Fruit fly (Drosophila melanogaster) whole organism, prepupa: ENCODE data around the gene ksh.

Source experiments
- Blimp-1 ChIP-seq: fragments of 200-800 bp; sonication (Bioruptor generic); optimal IDR thresholded peaks from 3 replicates; lab custom pipeline; 2017; ENCODE audit warnings: missing biosample characterization, missing genetic modification characterization, mild to moderate bottlenecking, moderate library complexity, missing genetic modification reagents
- CG10669 ChIP-seq: fragments of 200-800 bp; sonication (Bioruptor generic); optimal IDR thresholded peaks from 3 replicates; lab custom pipeline; 2018; ENCODE audit warnings: missing biosample characterization, mild to moderate bottlenecking, missing genetic modification characterization, moderate library complexity
- CG11294 ChIP-seq: fragments of 200-800 bp; sonication (Bioruptor generic); IDR thresholded peaks from 2 replicates; pipeline ENCODE4 v1.3.6; 2022; ENCODE audit warnings: missing biosample characterization, missing genetic modification characterization
- CG11902 ChIP-seq: fragments of 200-800 bp; sonication (Bioruptor generic); optimal IDR thresholded peaks from 3 replicates; lab custom pipeline; 2016; ENCODE audit warnings: missing biosample characterization, missing genetic modification characterization
- CG15336 ChIP-seq: fragments of 200-800 bp; sonication (Bioruptor generic); IDR thresholded peaks from 2 replicates; pipeline ENCODE4 v1.3.6; 2022; ENCODE audit warnings: missing biosample characterization, missing genetic modification characterization
- CG1621 ChIP-seq: fragments of 200-800 bp; sonication (Bioruptor generic); optimal IDR thresholded peaks from 3 replicates; lab custom pipeline; 2018; ENCODE audit warnings: missing biosample characterization, mild to moderate bottlenecking, missing genetic modification characterization
- CG16779 ChIP-seq: fragments of 200-800 bp; sonication (Bioruptor generic); optimal IDR thresholded peaks from 3 replicates; lab custom pipeline; 2017; ENCODE audit warnings: missing biosample characterization, mild to moderate bottlenecking, missing genetic modification characterization
- CG3032 ChIP-seq: fragments of 200-800 bp; optimal IDR thresholded peaks from 2 replicates; lab custom pipeline; 2019; ENCODE audit warnings: missing biosample characterization, mild to moderate bottlenecking, missing genetic modification characterization, moderate library complexity
- CG31627 ChIP-seq: fragments of 200-800 bp; sonication (Bioruptor generic); optimal IDR thresholded peaks from 3 replicates; lab custom pipeline; 2016; ENCODE audit warnings: missing biosample characterization, missing genetic modification characterization
- CG34406 ChIP-seq: fragments of 200-800 bp; sonication (Bioruptor generic); optimal IDR thresholded peaks from 3 replicates; lab custom pipeline; 2016; ENCODE audit warnings: missing biosample characterization, missing genetic modification characterization
- CG3919 ChIP-seq: fragments of 200-800 bp; sonication (Bioruptor generic); optimal IDR thresholded peaks from 3 replicates; lab custom pipeline; 2016; ENCODE audit warnings: missing biosample characterization, missing genetic modification characterization
- CG6163 ChIP-seq: fragments of 200-800 bp; sonication (Bioruptor generic); IDR thresholded peaks from 3 replicates; pipeline ENCODE4 v1.3.6; 2022; ENCODE audit warnings: missing biosample characterization, missing genetic modification characterization
- CG6276 ChIP-seq: fragments of 200-800 bp; sonication (Bioruptor generic); optimal IDR thresholded peaks from 2 replicates; lab custom pipeline; 2017; ENCODE audit warnings: missing biosample characterization, mild to moderate bottlenecking, missing genetic modification characterization
- CG6792 ChIP-seq: fragments of 200-800 bp; sonication (Bioruptor generic); optimal IDR thresholded peaks from 3 replicates; lab custom pipeline; 2016; ENCODE audit warnings: missing biosample characterization, missing genetic modification characterization
- CG6808 ChIP-seq: fragments of 200-800 bp; sonication (Bioruptor generic); optimal IDR thresholded peaks from 3 replicates; lab custom pipeline; 2017; ENCODE audit warnings: missing biosample characterization, missing genetic modification characterization, mild to moderate bottlenecking, moderate library complexity, missing genetic modification reagents
- CG6854 ChIP-seq: fragments of 200-800 bp; sonication (Bioruptor generic); optimal IDR thresholded peaks from 2 replicates; lab custom pipeline; 2017; ENCODE audit warnings: missing biosample characterization, mild to moderate bottlenecking, missing genetic modification characterization
- CG7368 ChIP-seq: fragments of 200-800 bp; sonication (Bioruptor generic); optimal IDR thresholded peaks from 3 replicates; lab custom pipeline; 2016; ENCODE audit warnings: missing biosample characterization, missing genetic modification characterization
- CG8119 ChIP-seq: fragments of 200-800 bp; sonication (Bioruptor generic); IDR thresholded peaks from 3 replicates; pipeline ENCODE4 v1.3.6; 2022; ENCODE audit warnings: missing biosample characterization, missing genetic modification characterization
- CG9139 ChIP-seq: fragments of 200-800 bp; sonication (Bioruptor generic); optimal IDR thresholded peaks from 3 replicates; lab custom pipeline; 2017; ENCODE audit warnings: missing biosample characterization, mild to moderate bottlenecking, missing genetic modification characterization
- Eip75B ChIP-seq: fragments of 200-800 bp; sonication (Bioruptor generic); optimal IDR thresholded peaks from 3 replicates; lab custom pipeline; 2016; ENCODE audit warnings: missing biosample characterization, missing genetic modification characterization
- Eip78C ChIP-seq: fragments of 200-800 bp; sonication (Bioruptor generic); peaks from one replicate; lab custom pipeline; 2016; ENCODE audit warnings: missing biosample characterization, missing genetic modification characterization
- Eip93F ChIP-seq: fragments of 200-800 bp; sonication (Bioruptor generic); optimal IDR thresholded peaks from 2 replicates; lab custom pipeline; 2016; ENCODE audit warnings: missing biosample characterization, mild to moderate bottlenecking, missing genetic modification characterization
- Ets21C ChIP-seq: fragments of 200-800 bp; sonication (Bioruptor generic); optimal IDR thresholded peaks from 3 replicates; lab custom pipeline; 2016; ENCODE audit warnings: missing biosample characterization, missing genetic modification characterization
- Ets96B ChIP-seq: fragments of 200-800 bp; optimal IDR thresholded peaks from 2 replicates; lab custom pipeline; 2019; ENCODE audit warnings: missing biosample characterization, mild to moderate bottlenecking, missing genetic modification characterization, moderate library complexity
- Gug ChIP-seq: fragments of 200-800 bp; sonication (Bioruptor generic); IDR thresholded peaks from 2 replicates; pipeline ENCODE4 v1.3.6; 2022; ENCODE audit warnings: missing biosample characterization, missing genetic modification characterization
- Hr39 ChIP-seq: fragments of 200-800 bp; sonication (Bioruptor generic); optimal IDR thresholded peaks from 2 replicates; lab custom pipeline; 2016; ENCODE audit warnings: missing biosample characterization, missing genetic modification characterization
- Hr4 ChIP-seq: fragments of 200-800 bp; sonication (Bioruptor generic); optimal IDR thresholded peaks from 3 replicates; lab custom pipeline; 2016; ENCODE audit warnings: missing biosample characterization, missing genetic modification characterization
- Lpt ChIP-seq: fragments of 200-800 bp; sonication (Bioruptor generic); optimal IDR thresholded peaks from 3 replicates; lab custom pipeline; 2016; ENCODE audit warnings: missing biosample characterization, missing genetic modification characterization
- Smox ChIP-seq: fragments of 200-800 bp; sonication (Bioruptor generic); optimal IDR thresholded peaks from 3 replicates; lab custom pipeline; 2016; ENCODE audit warnings: missing biosample characterization, missing genetic modification characterization
- Sox102F ChIP-seq: fragments of 200-800 bp; sonication (Bioruptor generic); optimal IDR thresholded peaks from 2 replicates; lab custom pipeline; 2016; ENCODE audit warnings: missing biosample characterization, mild to moderate bottlenecking, missing genetic modification characterization
- acj6 ChIP-seq: fragments of 200-800 bp; sonication (Bioruptor generic); optimal IDR thresholded peaks from 3 replicates; lab custom pipeline; 2016; ENCODE audit warnings: missing biosample characterization, missing genetic modification characterization
- dac ChIP-seq: fragments of 200-800 bp; sonication (Bioruptor generic); optimal IDR thresholded peaks from 2 replicates; lab custom pipeline; 2017; ENCODE audit warnings: missing biosample characterization, mild to moderate bottlenecking, missing genetic modification characterization
- dsx ChIP-seq: fragments of 200-800 bp; optimal IDR thresholded peaks from 3 replicates; lab custom pipeline; 2019; ENCODE audit warnings: missing biosample characterization, mild to moderate bottlenecking, missing genetic modification characterization, moderate library complexity; ENCODE audit not compliant: poor library complexity, severe bottlenecking
- eg ChIP-seq: fragments of 200-800 bp; sonication (Bioruptor generic); IDR thresholded peaks from 3 replicates; pipeline ENCODE4 v1.3.6; 2022; ENCODE audit warnings: missing biosample characterization, missing genetic modification characterization
- esn ChIP-seq: fragments of 200-800 bp; sonication (Bioruptor generic); optimal IDR thresholded peaks from 2 replicates; lab custom pipeline; 2016; ENCODE audit warnings: missing biosample characterization, mild to moderate bottlenecking, missing genetic modification characterization, moderate library complexity
- fd59A ChIP-seq: fragments of 200-800 bp; sonication (Bioruptor generic); optimal IDR thresholded peaks from 2 replicates; lab custom pipeline; 2017; ENCODE audit warnings: missing biosample characterization, mild to moderate bottlenecking, missing genetic modification characterization, missing genetic modification reagents
- salr ChIP-seq, 2 experiments: fragments of 200-800 bp; sonication (Bioruptor generic); optimal IDR thresholded peaks; 3 replicates each; lab custom pipeline; 2016 to 2018; ENCODE audit warnings: missing biosample characterization in 2 of 2, missing genetic modification characterization in 2 of 2, mild to moderate bottlenecking in 1 of 2
- ss ChIP-seq, 2 experiments: fragments of 200-800 bp; sonication (Bioruptor generic); optimal IDR thresholded peaks; 2 replicates in 1 of 2; 3 replicates in 1 of 2; lab custom pipeline; 2017 to 2018; ENCODE audit warnings: mild to moderate bottlenecking in 2 of 2, missing biosample characterization in 2 of 2, missing genetic modification characterization in 2 of 2, moderate library complexity in 1 of 2
- svp ChIP-seq: fragments of 200-800 bp; sonication (Bioruptor generic); peaks from one replicate; lab custom pipeline; 2016; ENCODE audit warnings: missing biosample characterization, missing genetic modification characterization
- topi ChIP-seq: fragments of 200-800 bp; sonication (Bioruptor generic); optimal IDR thresholded peaks from 3 replicates; lab custom pipeline; 2016; ENCODE audit warnings: missing biosample characterization, missing genetic modification characterization
- vri ChIP-seq: fragments of 200-800 bp; sonication (Bioruptor generic); optimal IDR thresholded peaks from 3 replicates; lab custom pipeline; 2016; ENCODE audit warnings: missing biosample characterization, mild to moderate bottlenecking, missing genetic modification characterization

The ksh gene

DNA sequence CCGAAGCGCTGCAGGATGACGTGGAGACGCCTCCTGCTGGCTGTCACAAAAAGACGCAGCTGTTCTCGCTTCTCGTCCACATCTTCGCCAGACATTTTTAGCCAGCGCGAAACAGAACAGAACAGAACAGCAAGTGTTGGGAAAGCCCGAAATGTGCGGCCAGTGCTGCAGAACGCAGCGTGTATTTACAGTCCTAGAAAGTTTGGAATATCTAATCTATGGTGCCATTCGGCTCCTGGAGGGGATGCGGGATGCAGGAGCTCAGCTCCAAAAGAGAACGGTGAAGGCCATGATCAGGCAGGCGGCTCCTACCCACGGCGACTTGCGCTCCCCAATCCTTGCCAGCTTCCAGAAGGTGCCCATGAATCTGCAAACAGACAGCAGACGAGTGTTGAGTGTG, 507 bp downstream of the ksh start, which contains the start of gene CG12204 (continued):
- peak; percentile 35 for TF ChIP-seq topi (GFP tag; lab: Kevin White, UChicago)
- TF ChIP-seq dsx: no peak
- TF ChIP-seq vri (GFP tag; lab: Kevin White, UChicago): no peak
- no peak for TF ChIP-seq CG6163 (GFP tag; lab: Robert Waterston, UW)
- no peak for TF ChIP-seq svp (GFP tag; lab: Kevin White, UChicago)
- no peak for TF ChIP-seq CG11902 (GFP tag; lab: Kevin White, UChicago)
- TF ChIP-seq Eip78C: peak; percentile 65
- no peak for TF ChIP-seq CG8119
- no peak for TF ChIP-seq Eip93F
- no peak for TF ChIP-seq Hr39
- no peak for TF ChIP-seq Ets96B
- no peak for TF ChIP-seq dac (GFP tag; lab: Kevin White, UChicago)
- no peak for TF ChIP-seq eg (GFP tag; lab: Robert Waterston, UW)
- peak; percentile 51 for TF ChIP-seq esn (GFP tag; lab: Kevin White, UChicago)
- no peak for TF ChIP-seq CG10669 (GFP tag; lab: Kevin White, UChicago)
- TF ChIP-seq CG1621 (tag; lab: Kevin White, UChicago): no peak
- no peak for TF ChIP-seq CG7368 (GFP tag; lab: Kevin White, UChicago)
- TF ChIP-seq CG6854 (GFP tag; lab: Kevin White, UChicago): no peak
- TF ChIP-seq Eip75B (GFP tag; lab: Kevin White, UChicago): no peak
- no peak for TF ChIP-seq Lpt (GFP tag; lab: Kevin White, UChicago)
- TF ChIP-seq acj6 (GFP tag; lab: Kevin White, UChicago): no peak
- TF ChIP-seq CG6276 (GFP tag; lab: Kevin White, UChicago): no peak

DNA sequence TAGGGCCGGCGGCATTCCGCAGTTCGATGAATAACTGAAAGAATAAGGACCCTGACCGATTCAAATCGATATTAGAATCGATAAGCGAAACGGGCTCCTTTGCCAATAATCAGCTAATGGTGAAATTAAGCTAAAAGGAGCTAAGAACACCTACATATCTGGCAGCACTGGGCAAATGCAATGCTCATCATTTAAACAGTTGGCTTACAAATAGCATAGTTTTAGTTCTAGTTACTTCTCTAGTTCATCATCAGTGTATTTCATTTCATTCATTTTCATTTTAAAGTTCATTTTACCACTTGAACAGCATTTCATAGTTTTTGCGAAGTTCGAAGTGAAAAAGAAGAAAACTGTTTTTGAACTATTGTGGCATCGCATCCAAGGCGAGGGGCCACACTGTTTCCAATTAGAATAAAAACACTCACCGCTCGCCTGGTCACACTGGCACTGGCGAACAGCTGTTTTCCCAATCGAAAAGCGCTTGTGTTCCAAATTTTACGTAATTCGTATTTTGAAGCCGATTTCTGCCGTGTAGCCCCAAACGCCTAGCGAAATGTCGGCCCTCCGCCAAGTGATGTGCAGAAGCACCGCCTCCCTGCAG, 2.7 kb downstream of the ksh start, which contains the start of the genes pcm and ND-18:
Gene pcm, minus strand, starts transcription at position 28 of the 601 bp plus-strand sequence.
Gene ND-18, plus strand, starts transcription at position 438 of the 601 bp plus-strand sequence.
- TF ChIP-seq Blimp-1 (GFP tag; lab: Kevin White, UChicago) (no peak), CG6792 (no peak), CG11902 (GFP tag; lab: Kevin White, UChicago) (no peak), CG6808 (no peak), CG6163 (GFP tag; lab: Robert Waterston, UW) (0 out of 3 replicates have a peak, but pooled peaks have one; percentile 17), Lpt (GFP tag; lab: Kevin White, UChicago) (no peak), acj6 (GFP tag; lab: Kevin White, UChicago) (no peak), salr (GFP tag; optimal IDR thresholded peaks at IDR 0.05; lab: Kevin White, UChicago) (no peak)

DNA sequence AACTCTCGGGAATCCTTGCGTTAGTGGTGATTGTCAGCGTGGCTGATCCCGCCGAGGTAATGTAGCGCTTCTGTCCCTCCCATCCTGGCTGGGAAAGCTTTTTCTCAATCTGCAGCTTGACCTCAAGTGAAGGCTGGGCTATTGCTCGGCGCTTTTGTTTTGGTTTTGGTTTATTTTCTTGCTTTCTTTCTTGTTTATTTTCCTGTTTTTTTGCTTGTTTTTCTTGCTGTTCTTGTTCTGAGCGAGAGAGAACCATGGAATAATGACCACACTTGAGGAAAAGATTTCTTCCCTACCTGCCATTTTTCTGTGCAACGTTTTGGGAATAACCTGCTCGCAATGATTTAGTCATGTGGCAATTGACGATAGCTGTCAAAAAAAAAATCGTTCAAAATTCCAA, 9.7 kb downstream of the ksh start:
- TF ChIP-seq svp (GFP tag; lab: Kevin White, UChicago): no peak
- peak; percentile 31 for TF ChIP-seq fd59A
- TF ChIP-seq CG31627 (GFP tag; lab: Kevin White, UChicago): no peak
- no peak for TF ChIP-seq CG11294 (GFP tag; lab: Robert Waterston, UW)
- TF ChIP-seq salr (GFP tag; optimal IDR thresholded peaks at IDR 0.05; lab: Kevin White, UChicago): peak in 1 of 2 experiments; percentile 53
- no peak for TF ChIP-seq Smox
- TF ChIP-seq CG1621 (tag; lab: Kevin White, UChicago): peak; percentile 76
- peak; percentile 56 for TF ChIP-seq CG8119
- no peak for TF ChIP-seq Hr4 (GFP tag; lab: Kevin White, UChicago)
- no peak for TF ChIP-seq acj6 (GFP tag; lab: Kevin White, UChicago)
- TF ChIP-seq CG3919 (GFP tag; lab: Kevin White, UChicago): no peak
- TF ChIP-seq Ets96B: peak; percentile 73
- peak; percentile 86 to 91 for TF ChIP-seq ss (GFP tag; optimal IDR thresholded peaks at IDR 0.05; lab: Kevin White, UChicago)
- peak; percentile 66 for TF ChIP-seq dsx
- TF ChIP-seq CG6792: no peak
- peak; percentile 37 for TF ChIP-seq CG6854 (GFP tag; lab: Kevin White, UChicago)
- TF ChIP-seq CG34406 (GFP tag; lab: Kevin White, UChicago): no peak
- TF ChIP-seq esn (GFP tag; lab: Kevin White, UChicago): no peak
- peak; percentile 53; the same call in 2 of the 3 replicates for TF ChIP-seq eg (GFP tag; lab: Robert Waterston, UW)
- TF ChIP-seq CG15336: peak; percentile 37
- TF ChIP-seq Eip93F: no peak
- TF ChIP-seq CG3032: peak; percentile 68
- TF ChIP-seq Ets21C (GFP tag; lab: Kevin White, UChicago): no peak
- TF ChIP-seq CG6163 (GFP tag; lab: Robert Waterston, UW): peak; percentile 79; the same call in 2 of the 3 replicates
- TF ChIP-seq CG16779: peak; percentile 62
- no peak for TF ChIP-seq Sox102F (GFP tag; lab: Kevin White, UChicago)
- peak; percentile 87 for TF ChIP-seq CG9139 (GFP tag; lab: Kevin White, UChicago)
- no peak for TF ChIP-seq Gug (GFP tag; lab: Robert Waterston, UW)
